Worm (Caenorhabditis elegans): Measurements from ENCODE around the gene C18G1.6.

Gene C18G1.6

ce11 chrV:4770408-4770947 is 20.1 kb downstream of the C18G1.6 start, which contains the start of gene elt-7:
elt-7 (plus strand) TSS chrV:4770670.
- TF ChIP-seq dmd-6 (GFP tag; IDR thresholded peaks at IDR 0.05) (peak; percentile 54), nhr-41 (GFP tag; IDR thresholded peaks at IDR 0.05) (peak; percentile 84; the same call in 1 of the 2 replicates), php-3 (GFP tag; IDR thresholded peaks at IDR 0.05) (0 out of 2 replicates have a peak, but pooled peaks have one; percentile 11), F44E2.7 (GFP tag; IDR thresholded peaks at IDR 0.05) (no peak), nhr-111 (GFP tag; optimal IDR thresholded peaks at IDR 0.05) (no peak), pqm-1 (tag; optimal IDR thresholded peaks at IDR 0.05) (peak; percentile 81), nhr-28 (tag; optimal IDR thresholded peaks at IDR 0.05) (peak; percentile 73), F26F4.8 (GFP tag; conservative IDR thresholded peaks at IDR 0.05) (no peak), aha-1 (tag) (peak; percentile 92), hlh-11 (tag; optimal IDR thresholded peaks at IDR 0.05) (peak; percentile 40), pha-4 (GFP tag; IDR thresholded peaks at IDR 0.05) (no peak), pha-4 (tag; optimal IDR thresholded peaks at IDR 0.05) (no peak)

DNA sequence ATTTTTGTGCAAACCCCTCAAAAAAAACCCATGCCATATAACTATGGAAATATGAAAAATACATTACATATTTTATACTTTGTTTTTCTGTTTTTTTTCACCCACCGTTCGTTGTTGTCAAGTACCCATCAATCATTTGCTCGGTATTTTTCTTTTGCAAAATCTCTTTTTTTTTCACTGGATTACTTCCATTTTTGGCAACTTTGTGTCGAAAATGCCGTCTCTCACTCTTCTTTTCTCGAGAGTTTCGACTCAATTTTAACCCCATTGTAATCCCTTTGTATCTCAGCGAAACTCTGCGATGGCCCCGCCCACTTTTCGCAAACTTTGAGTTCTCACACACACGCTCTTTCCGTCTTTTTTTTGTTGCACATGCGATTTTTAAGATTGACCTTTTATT is 24.7 kb downstream of the C18G1.6 start:
- TF ChIP-seq egl-43 (GFP tag; IDR thresholded peaks at IDR 0.05): no peak
- TF ChIP-seq dmd-9 (GFP tag; IDR thresholded peaks at IDR 0.05): no peak
- TF ChIP-seq ceh-20 (GFP tag; IDR thresholded peaks at IDR 0.05): 0 out of 2 replicates have a peak, but pooled peaks have one; percentile 32
- TF ChIP-seq ZK337.2 (GFP tag; IDR thresholded peaks at IDR 0.05): no peak
- TF ChIP-seq unc-130 (GFP tag; optimal IDR thresholded peaks at IDR 0.05): no peak
- TF ChIP-seq lin-29 (GFP tag; IDR thresholded peaks at IDR 0.05): no peak
- peak in 1 of 2 experiments; percentile 68 for TF ChIP-seq unc-62 (GFP tag; optimal IDR thresholded peaks at IDR 0.05 in 1 of 2)
- no peak for TF ChIP-seq unc-62 (tag; optimal IDR thresholded peaks at IDR 0.05)
- TF ChIP-seq ceh-82 (tag; optimal IDR thresholded peaks at IDR 0.05): no peak

ce11 chrV:4777388-4777986 is 27.1 kb downstream of the C18G1.6 start, which contains the start of gene C18G1.1:
C18G1.1 (plus strand) TSS chrV:4777960.
- TF ChIP-seq nhr-6 (tag; optimal IDR thresholded peaks at IDR 0.05): no peak
- TF ChIP-seq unc-62 (GFP tag; optimal IDR thresholded peaks at IDR 0.05 in 1 of 2): peak in 1 of 2 experiments; percentile 94
- TF ChIP-seq unc-62 (tag; optimal IDR thresholded peaks at IDR 0.05): no peak

DNA sequence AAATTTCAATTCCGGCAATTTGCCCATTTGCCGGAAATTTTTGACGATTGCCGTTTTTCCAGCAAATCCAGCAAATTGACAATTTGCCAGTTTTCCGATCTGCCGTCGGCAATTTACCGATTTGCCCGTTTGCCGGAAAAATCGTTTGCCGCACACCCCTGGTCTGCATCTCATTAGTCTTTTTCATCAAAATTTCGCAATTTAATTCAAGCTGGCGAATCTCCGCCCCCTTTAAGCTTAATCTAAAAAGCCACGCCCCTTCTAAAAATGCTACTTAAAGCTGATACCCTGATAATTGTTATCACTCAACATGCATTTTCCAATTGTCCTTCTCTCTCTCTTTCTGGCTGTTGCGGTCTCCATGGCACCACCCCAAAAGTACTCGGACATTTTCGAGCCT is 32.9 kb downstream of the C18G1.6 start, which contains the start of gene Y60C6A.1:
TSS of gene Y60C6A.1 (plus strand) at position 301 of the 400 bp plus-strand sequence.
- TF ChIP-seq aha-1 (tag) (peak; percentile 59), nhr-10 (tag; optimal IDR thresholded peaks at IDR 0.05) (no peak), Y48G9A.11 (GFP tag; IDR thresholded peaks at IDR 0.05) (no peak)

DNA sequence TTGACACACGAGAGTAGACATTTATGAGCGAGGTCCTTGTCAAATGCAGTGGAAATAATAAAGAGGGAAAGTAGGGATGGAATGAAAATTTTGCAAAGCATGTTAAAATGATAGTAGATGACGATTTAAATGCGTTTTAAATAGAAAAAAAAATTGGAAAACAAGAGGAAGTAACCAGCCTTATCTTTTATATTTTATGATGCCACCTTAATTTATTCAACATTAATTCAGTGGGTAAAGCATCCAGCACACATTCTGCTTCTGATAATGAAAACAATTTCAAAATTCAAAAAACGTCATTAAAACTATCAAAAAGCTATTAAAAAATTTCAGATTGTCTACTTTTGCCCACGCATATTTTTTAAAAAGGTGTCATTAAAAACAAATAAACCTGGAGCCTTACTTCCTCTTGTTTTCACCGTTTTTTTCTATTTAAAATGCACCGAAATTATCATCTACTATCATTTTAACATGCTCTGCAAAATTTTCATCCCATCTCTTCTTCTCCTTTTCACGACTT is 35.0 kb downstream of the C18G1.6 start, which contains the start of the genes Y60C6A.2 and Y60C6A.3:
TSS of gene Y60C6A.2 (minus strand) at position 101 of the 520 bp plus-strand sequence.
TSS of gene Y60C6A.3 (plus strand) at position 470 of the 520 bp plus-strand sequence.
- TF ChIP-seq aha-1 (tag) (peak; percentile 44), nhr-102 (tag; optimal IDR thresholded peaks at IDR 0.05) (no peak)

- TF ChIP-seq aha-1 (tag) (no peak), sdz-12 (GFP tag; optimal IDR thresholded peaks at IDR 0.05) (no peak), daf-8 (GFP tag; IDR thresholded peaks at IDR 0.05) (no peak), arid-1 (GFP tag; conservative IDR thresholded peaks at IDR 0.05) (no peak)
These were observed 36.8 kb downstream of the C18G1.6 start, which contains the start of gene R02F11.9 for ce11 chrV:4787166-4787565. R02F11.9 (plus strand) TSS chrV:4787466.

DNA sequence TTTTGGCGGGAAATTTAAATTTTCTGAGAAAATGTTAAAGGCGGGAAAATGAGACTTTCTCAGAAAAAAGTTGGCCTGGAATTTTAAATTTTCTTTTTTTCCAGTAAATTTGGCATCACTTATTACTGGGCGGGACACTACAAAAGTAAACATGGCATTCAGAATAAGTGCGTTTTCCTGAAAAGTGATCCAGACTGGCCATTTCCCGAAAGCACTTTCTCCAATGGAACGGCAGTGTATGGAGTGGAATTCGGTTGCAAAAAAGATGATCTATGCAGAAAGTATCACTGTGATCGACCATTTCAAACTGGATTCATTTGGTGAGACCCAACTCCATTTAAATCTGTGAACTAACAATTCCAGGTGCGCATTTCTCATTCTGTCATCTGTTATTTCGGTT is 37.4 kb downstream of the C18G1.6 start:
- peak in 1 of 2 experiments; percentile 32 for TF ChIP-seq unc-62 (GFP tag; optimal IDR thresholded peaks at IDR 0.05 in 1 of 2)
- TF ChIP-seq unc-62 (tag; optimal IDR thresholded peaks at IDR 0.05): no peak
- TF ChIP-seq hif-1 (tag; optimal IDR thresholded peaks at IDR 0.05): no peak
- TF ChIP-seq aha-1 (tag): peak; percentile 91
